Fruit fly (Drosophila melanogaster): Measurements from ENCODE around the gene CG8072.

- TF ChIP-seq CG8478 (optimal IDR thresholded peaks at IDR 0.05) (no peak), CTCF (optimal IDR thresholded peaks at IDR 0.05) (no peak)
Measured at dm6 chr3L:10110379-10110778, 41.2 kb upstream of the CG8072 start.
